Worm (Caenorhabditis elegans): ENCODE measurements around the gene T24D8.6.

Gene T24D8.6

ce11 chrX:2341989-2342388 lies 23.8 kb downstream of the T24D8.6 start, which contains the start of gene nlp-22:
TSS of gene nlp-22 (minus strand) at chrX:2342089.
- TF ChIP-seq ceh-82 (tag; optimal IDR thresholded peaks at IDR 0.05) (no peak), hmg-11 (tag; optimal IDR thresholded peaks at IDR 0.05) (no peak), ztf-11 (tag; optimal IDR thresholded peaks at IDR 0.05) (no peak), nhr-11 (tag; optimal IDR thresholded peaks at IDR 0.05) (no peak), fkh-10 (GFP tag; optimal IDR thresholded peaks at IDR 0.05) (no peak), nhr-43 (tag; optimal IDR thresholded peaks at IDR 0.05; ENCODE audit: poor library complexity, severe bottlenecking) (no peak), tbx-2 (tag; optimal IDR thresholded peaks at IDR 0.05) (no peak), ama-1 (optimal IDR thresholded peaks at IDR 0.05) (no peak), elt-1 (tag; optimal IDR thresholded peaks at IDR 0.05) (no peak), jun-1 (tag; optimal IDR thresholded peaks at IDR 0.05) (no peak), sea-2 (GFP tag; optimal IDR thresholded peaks at IDR 0.05) (no peak), nhr-23 (tag; optimal IDR thresholded peaks at IDR 0.05) (no peak), nhr-67 (tag; optimal IDR thresholded peaks at IDR 0.05) (no peak), fos-1 (tag; optimal IDR thresholded peaks at IDR 0.05) (no peak), snpc-4 (tag; optimal IDR thresholded peaks at IDR 0.05) (no peak)

ce11 chrX:2338210-2338609 lies 27.6 kb downstream of the T24D8.6 start, which contains the start of gene nlp-45:
TSS of gene nlp-45 (minus strand) at chrX:2338310.
- no peak for TF ChIP-seq fkh-2 (tag; optimal IDR thresholded peaks at IDR 0.05)
- TF ChIP-seq lin-15B (tag; optimal IDR thresholded peaks at IDR 0.05): no peak
- no peak for TF ChIP-seq fos-1 (tag; optimal IDR thresholded peaks at IDR 0.05)
- TF ChIP-seq unc-62 (GFP tag; optimal IDR thresholded peaks at IDR 0.05): no peak

- TF ChIP-seq ZK546.5 (tag; optimal IDR thresholded peaks at IDR 0.05): no peak
- TF ChIP-seq nhr-28 (tag; optimal IDR thresholded peaks at IDR 0.05): no peak
- no peak for TF ChIP-seq R02D3.7 (tag; optimal IDR thresholded peaks at IDR 0.05)
- no peak for TF ChIP-seq unc-62 (GFP tag; optimal IDR thresholded peaks at IDR 0.05)
- TF ChIP-seq ceh-28 (tag; optimal IDR thresholded peaks at IDR 0.05): no peak
- no peak for TF ChIP-seq nhr-12 (tag; optimal IDR thresholded peaks at IDR 0.05)
- no peak for TF ChIP-seq ama-1 (optimal IDR thresholded peaks at IDR 0.05)
- no peak for TF ChIP-seq sea-2 (GFP tag; optimal IDR thresholded peaks at IDR 0.05)
- TF ChIP-seq ceh-16 (tag; optimal IDR thresholded peaks at IDR 0.05): no peak
- no peak for TF ChIP-seq hmg-11 (tag; optimal IDR thresholded peaks at IDR 0.05)
- TF ChIP-seq mdl-1 (tag; optimal IDR thresholded peaks at IDR 0.05): no peak
- TF ChIP-seq nhr-25 (tag; optimal IDR thresholded peaks at IDR 0.05): no peak
Observed at ce11 chrX:2335384-2335783, 30.4 kb downstream of the T24D8.6 start, which contains the start of gene T01B6.1. TSS of gene T01B6.1 (plus strand) at chrX:2335684.

ce11 chrX:2330494-2330893 lies 35.3 kb downstream of the T24D8.6 start:
- TF ChIP-seq unc-39 (tag; optimal IDR thresholded peaks at IDR 0.05) (no peak), nhr-25 (tag; optimal IDR thresholded peaks at IDR 0.05) (peak; percentile 23)

ce11 chrX:2328873-2329272 lies 36.9 kb downstream of the T24D8.6 start:
- TF ChIP-seq snpc-4 (tag; optimal IDR thresholded peaks at IDR 0.05) (peak; percentile 98), lsy-12 (tag; optimal IDR thresholded peaks at IDR 0.05) (peak; percentile 7), nhr-23 (tag; optimal IDR thresholded peaks at IDR 0.05) (peak; percentile 13), pha-4 (tag; optimal IDR thresholded peaks at IDR 0.05) (peak; percentile 17), nfya-1 (tag; optimal IDR thresholded peaks at IDR 0.05; ENCODE audit: insufficient read depth) (peak; percentile 26), eor-1 (tag; optimal IDR thresholded peaks at IDR 0.05) (no peak), nhr-11 (tag; optimal IDR thresholded peaks at IDR 0.05) (no peak), jun-1 (tag; optimal IDR thresholded peaks at IDR 0.05) (no peak), fos-1 (tag; optimal IDR thresholded peaks at IDR 0.05) (no peak), nhr-12 (tag; optimal IDR thresholded peaks at IDR 0.05) (no peak), nhr-25 (tag; optimal IDR thresholded peaks at IDR 0.05) (peak; percentile 6), ztf-11 (tag; optimal IDR thresholded peaks at IDR 0.05) (no peak), ceh-9 (tag; optimal IDR thresholded peaks at IDR 0.05) (no peak), nhr-237 (tag; optimal IDR thresholded peaks at IDR 0.05) (no peak), elt-1 (tag; optimal IDR thresholded peaks at IDR 0.05) (no peak), ceh-82 (tag; optimal IDR thresholded peaks at IDR 0.05) (no peak), lin-39 (tag; optimal IDR thresholded peaks at IDR 0.05) (no peak), egl-5 (tag; optimal IDR thresholded peaks at IDR 0.05) (no peak), daf-12 (tag; optimal IDR thresholded peaks at IDR 0.05) (no peak), zag-1 (tag; optimal IDR thresholded peaks at IDR 0.05) (no peak), elt-3 (tag; optimal IDR thresholded peaks at IDR 0.05) (peak in 2 of 3 experiments; percentile 28 to 52), ama-1 (optimal IDR thresholded peaks at IDR 0.05) (peak; percentile 90), skn-1 (tag; optimal IDR thresholded peaks at IDR 0.05) (no peak), hmg-11 (tag; optimal IDR thresholded peaks at IDR 0.05) (peak; percentile 9), elt-2 (tag; optimal IDR thresholded peaks at IDR 0.05) (peak; percentile 14), pqm-1 (tag; optimal IDR thresholded peaks at IDR 0.05) (peak; percentile 30)
